Fruit fly (Drosophila melanogaster) whole organism, prepupa: Measurements from ENCODE around the gene CG6621.

ENCODE experiments used
- Blimp-1 ChIP-seq: fragments of 200-800 bp; sonication (Bioruptor generic); optimal IDR thresholded peaks from 3 replicates; lab custom pipeline; 2017; ENCODE audit warnings: missing biosample characterization, missing genetic modification characterization, mild to moderate bottlenecking, moderate library complexity, missing genetic modification reagents
- CG10631 ChIP-seq: fragments of 200-800 bp; sonication (Bioruptor generic); optimal IDR thresholded peaks from 2 replicates; lab custom pipeline; 2016; ENCODE audit warnings: missing biosample characterization, missing genetic modification characterization
- CG11294 ChIP-seq: fragments of 200-800 bp; sonication (Bioruptor generic); IDR thresholded peaks from 2 replicates; pipeline ENCODE4 v1.3.6; 2022; ENCODE audit warnings: missing biosample characterization, missing genetic modification characterization
- CG11762 ChIP-seq: fragments of 200-800 bp; sonication (Bioruptor generic); optimal IDR thresholded peaks from 3 replicates; lab custom pipeline; 2016; ENCODE audit warnings: missing biosample characterization, missing genetic modification characterization; ENCODE audit not compliant: insufficient read depth
- CG15336 ChIP-seq: fragments of 200-800 bp; sonication (Bioruptor generic); IDR thresholded peaks from 2 replicates; pipeline ENCODE4 v1.3.6; 2022; ENCODE audit warnings: missing biosample characterization, missing genetic modification characterization
- CG3032 ChIP-seq: fragments of 200-800 bp; optimal IDR thresholded peaks from 2 replicates; lab custom pipeline; 2019; ENCODE audit warnings: missing biosample characterization, mild to moderate bottlenecking, missing genetic modification characterization, moderate library complexity
- CG32006 ChIP-seq: fragments of 200-800 bp; sonication (Bioruptor generic); optimal IDR thresholded peaks from 3 replicates; lab custom pipeline; 2017; ENCODE audit warnings: missing biosample characterization, mild to moderate bottlenecking, missing genetic modification characterization
- CG34406 ChIP-seq: fragments of 200-800 bp; sonication (Bioruptor generic); optimal IDR thresholded peaks from 3 replicates; lab custom pipeline; 2016; ENCODE audit warnings: missing biosample characterization, missing genetic modification characterization
- CG3919 ChIP-seq: fragments of 200-800 bp; sonication (Bioruptor generic); optimal IDR thresholded peaks from 3 replicates; lab custom pipeline; 2016; ENCODE audit warnings: missing biosample characterization, missing genetic modification characterization
- CG4318 ChIP-seq: fragments of 200-800 bp; sonication (Bioruptor generic); optimal IDR thresholded peaks from 3 replicates; lab custom pipeline; 2017; ENCODE audit warnings: missing biosample characterization, mild to moderate bottlenecking, missing genetic modification characterization
- CG6163 ChIP-seq: fragments of 200-800 bp; sonication (Bioruptor generic); IDR thresholded peaks from 3 replicates; pipeline ENCODE4 v1.3.6; 2022; ENCODE audit warnings: missing biosample characterization, missing genetic modification characterization
- CG6276 ChIP-seq: fragments of 200-800 bp; sonication (Bioruptor generic); optimal IDR thresholded peaks from 2 replicates; lab custom pipeline; 2017; ENCODE audit warnings: missing biosample characterization, mild to moderate bottlenecking, missing genetic modification characterization
- CG6792 ChIP-seq: fragments of 200-800 bp; sonication (Bioruptor generic); optimal IDR thresholded peaks from 3 replicates; lab custom pipeline; 2016; ENCODE audit warnings: missing biosample characterization, missing genetic modification characterization
- CG6808 ChIP-seq: fragments of 200-800 bp; sonication (Bioruptor generic); optimal IDR thresholded peaks from 3 replicates; lab custom pipeline; 2017; ENCODE audit warnings: missing biosample characterization, missing genetic modification characterization, mild to moderate bottlenecking, moderate library complexity, missing genetic modification reagents
- CG6854 ChIP-seq: fragments of 200-800 bp; sonication (Bioruptor generic); optimal IDR thresholded peaks from 2 replicates; lab custom pipeline; 2017; ENCODE audit warnings: missing biosample characterization, mild to moderate bottlenecking, missing genetic modification characterization
- CG8119 ChIP-seq: fragments of 200-800 bp; sonication (Bioruptor generic); IDR thresholded peaks from 3 replicates; pipeline ENCODE4 v1.3.6; 2022; ENCODE audit warnings: missing biosample characterization, missing genetic modification characterization
- CG8319 ChIP-seq: fragments of 200-800 bp; sonication (Bioruptor generic); optimal IDR thresholded peaks from 3 replicates; lab custom pipeline; 2016; ENCODE audit warnings: missing biosample characterization, missing genetic modification characterization
- CG8632 ChIP-seq: fragments of 200-800 bp; sonication (Bioruptor generic); optimal IDR thresholded peaks from 3 replicates; lab custom pipeline; 2016; ENCODE audit warnings: missing biosample characterization, missing genetic modification characterization
- CG9139 ChIP-seq: fragments of 200-800 bp; sonication (Bioruptor generic); optimal IDR thresholded peaks from 3 replicates; lab custom pipeline; 2017; ENCODE audit warnings: missing biosample characterization, mild to moderate bottlenecking, missing genetic modification characterization
- Eip78C ChIP-seq: fragments of 200-800 bp; sonication (Bioruptor generic); peaks from one replicate; lab custom pipeline; 2016; ENCODE audit warnings: missing biosample characterization, missing genetic modification characterization
- Ets21C ChIP-seq: fragments of 200-800 bp; sonication (Bioruptor generic); optimal IDR thresholded peaks from 3 replicates; lab custom pipeline; 2016; ENCODE audit warnings: missing biosample characterization, missing genetic modification characterization
- Ets96B ChIP-seq: fragments of 200-800 bp; optimal IDR thresholded peaks from 2 replicates; lab custom pipeline; 2019; ENCODE audit warnings: missing biosample characterization, mild to moderate bottlenecking, missing genetic modification characterization, moderate library complexity
- Gug ChIP-seq: fragments of 200-800 bp; sonication (Bioruptor generic); IDR thresholded peaks from 2 replicates; pipeline ENCODE4 v1.3.6; 2022; ENCODE audit warnings: missing biosample characterization, missing genetic modification characterization
- Hr38 ChIP-seq: sonication (Bioruptor generic); optimal IDR thresholded peaks from 2 replicates; lab custom pipeline; 2016; ENCODE audit warnings: missing biosample characterization, missing genetic modification characterization
- Hr39 ChIP-seq: fragments of 200-800 bp; sonication (Bioruptor generic); optimal IDR thresholded peaks from 2 replicates; lab custom pipeline; 2016; ENCODE audit warnings: missing biosample characterization, missing genetic modification characterization
- Hr4 ChIP-seq: fragments of 200-800 bp; sonication (Bioruptor generic); optimal IDR thresholded peaks from 3 replicates; lab custom pipeline; 2016; ENCODE audit warnings: missing biosample characterization, missing genetic modification characterization
- Lpt ChIP-seq: fragments of 200-800 bp; sonication (Bioruptor generic); optimal IDR thresholded peaks from 3 replicates; lab custom pipeline; 2016; ENCODE audit warnings: missing biosample characterization, missing genetic modification characterization
- Met ChIP-seq: fragments of 200-800 bp; sonication (Bioruptor generic); optimal IDR thresholded peaks from 3 replicates; lab custom pipeline; 2016; ENCODE audit warnings: missing biosample characterization, missing genetic modification characterization
- OdsH ChIP-seq: fragments of 200-800 bp; sonication (Bioruptor generic); optimal IDR thresholded peaks from 3 replicates; lab custom pipeline; 2016; ENCODE audit warnings: missing biosample characterization, missing genetic modification characterization
- Smox ChIP-seq: fragments of 200-800 bp; sonication (Bioruptor generic); optimal IDR thresholded peaks from 3 replicates; lab custom pipeline; 2016; ENCODE audit warnings: missing biosample characterization, missing genetic modification characterization
- Sox102F ChIP-seq: fragments of 200-800 bp; sonication (Bioruptor generic); optimal IDR thresholded peaks from 2 replicates; lab custom pipeline; 2016; ENCODE audit warnings: missing biosample characterization, mild to moderate bottlenecking, missing genetic modification characterization
- Sox14 ChIP-seq: fragments of 200-800 bp; sonication (Bioruptor generic); optimal IDR thresholded peaks from 3 replicates; lab custom pipeline; 2016; ENCODE audit warnings: missing biosample characterization, missing genetic modification characterization
- Sox15 ChIP-seq: fragments of 200-800 bp; sonication (Bioruptor generic); optimal IDR thresholded peaks from 3 replicates; lab custom pipeline; 2016; ENCODE audit warnings: missing biosample characterization, missing genetic modification characterization
- achi ChIP-seq: fragments of 200-800 bp; sonication (Bioruptor generic); optimal IDR thresholded peaks from 3 replicates; lab custom pipeline; 2016; ENCODE audit warnings: missing biosample characterization, missing genetic modification characterization
- acj6 ChIP-seq: fragments of 200-800 bp; sonication (Bioruptor generic); optimal IDR thresholded peaks from 3 replicates; lab custom pipeline; 2016; ENCODE audit warnings: missing biosample characterization, missing genetic modification characterization
- cyc ChIP-seq: fragments of 200-800 bp; sonication (Bioruptor generic); optimal IDR thresholded peaks from 3 replicates; lab custom pipeline; 2016; ENCODE audit warnings: missing biosample characterization, missing genetic modification characterization
- dac ChIP-seq: fragments of 200-800 bp; sonication (Bioruptor generic); optimal IDR thresholded peaks from 2 replicates; lab custom pipeline; 2017; ENCODE audit warnings: missing biosample characterization, mild to moderate bottlenecking, missing genetic modification characterization
- eg ChIP-seq: fragments of 200-800 bp; sonication (Bioruptor generic); IDR thresholded peaks from 3 replicates; pipeline ENCODE4 v1.3.6; 2022; ENCODE audit warnings: missing biosample characterization, missing genetic modification characterization
- esn ChIP-seq: fragments of 200-800 bp; sonication (Bioruptor generic); optimal IDR thresholded peaks from 2 replicates; lab custom pipeline; 2016; ENCODE audit warnings: missing biosample characterization, mild to moderate bottlenecking, missing genetic modification characterization, moderate library complexity
- fd59A ChIP-seq: fragments of 200-800 bp; sonication (Bioruptor generic); optimal IDR thresholded peaks from 2 replicates; lab custom pipeline; 2017; ENCODE audit warnings: missing biosample characterization, mild to moderate bottlenecking, missing genetic modification characterization, missing genetic modification reagents
- fd85E ChIP-seq: fragments of 200-800 bp; sonication (Bioruptor generic); optimal IDR thresholded peaks from 3 replicates; lab custom pipeline; 2016; ENCODE audit warnings: missing biosample characterization, missing genetic modification characterization
- fkh ChIP-seq: fragments of 200-800 bp; sonication (Bioruptor generic); optimal IDR thresholded peaks from 3 replicates; lab custom pipeline; 2017; ENCODE audit warnings: missing biosample characterization, mild to moderate bottlenecking, missing genetic modification characterization, moderate library complexity
- lz ChIP-seq: fragments of 200-800 bp; sonication (Bioruptor generic); optimal IDR thresholded peaks from 3 replicates; lab custom pipeline; 2016; ENCODE audit warnings: missing biosample characterization, missing genetic modification characterization
- net ChIP-seq: fragments of 200-800 bp; sonication (Bioruptor generic); optimal IDR thresholded peaks from 3 replicates; lab custom pipeline; 2016; ENCODE audit warnings: missing biosample characterization, missing genetic modification characterization
- pdm3 ChIP-seq: fragments of 200-800 bp; sonication (Bioruptor generic); optimal IDR thresholded peaks from 3 replicates; lab custom pipeline; 2016; ENCODE audit warnings: missing biosample characterization, missing genetic modification characterization
- salr ChIP-seq, 2 experiments: fragments of 200-800 bp; sonication (Bioruptor generic); optimal IDR thresholded peaks; 3 replicates each; lab custom pipeline; 2016 to 2018; ENCODE audit warnings: missing biosample characterization in 2 of 2, missing genetic modification characterization in 2 of 2, mild to moderate bottlenecking in 1 of 2
- spab ChIP-seq: fragments of 200-800 bp; sonication (Bioruptor generic); optimal IDR thresholded peaks from 2 replicates; lab custom pipeline; 2017; ENCODE audit warnings: missing biosample characterization, mild to moderate bottlenecking, missing genetic modification characterization, missing genetic modification reagents
- ss ChIP-seq, 2 experiments: fragments of 200-800 bp; sonication (Bioruptor generic); optimal IDR thresholded peaks; 2 replicates in 1 of 2; 3 replicates in 1 of 2; lab custom pipeline; 2017 to 2018; ENCODE audit warnings: mild to moderate bottlenecking in 2 of 2, missing biosample characterization in 2 of 2, missing genetic modification characterization in 2 of 2, moderate library complexity in 1 of 2
- topi ChIP-seq: fragments of 200-800 bp; sonication (Bioruptor generic); optimal IDR thresholded peaks from 3 replicates; lab custom pipeline; 2016; ENCODE audit warnings: missing biosample characterization, missing genetic modification characterization

CG6621 gene

DNA sequence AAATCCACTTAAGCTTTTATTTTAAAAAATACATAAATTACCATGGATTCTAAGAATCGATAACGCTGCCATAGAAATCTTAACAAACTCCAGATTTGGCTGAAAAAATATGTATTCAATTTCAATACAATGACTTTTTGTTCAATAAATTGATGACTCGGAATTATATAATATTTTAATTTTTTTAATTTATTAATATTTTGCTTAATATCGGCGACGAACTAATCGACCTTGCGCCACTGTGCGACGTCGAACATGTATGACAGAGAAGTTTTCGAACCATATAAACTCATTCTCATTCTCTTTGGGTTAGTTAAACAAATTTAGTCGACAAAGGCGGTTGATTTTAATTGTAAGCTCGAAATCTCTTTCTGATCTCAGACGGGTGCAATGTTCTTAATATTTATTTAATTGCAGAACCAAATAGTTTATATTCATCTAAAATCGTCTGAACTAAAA, 43.8 kb downstream of the CG6621 start, which contains the start of gene CG42394 (continued):
- peak; percentile 97 for TF ChIP-seq CG6276
- peak; percentile 55 for TF ChIP-seq Sox15
- peak; percentile 89 to 92 for TF ChIP-seq ss (GFP tag; optimal IDR thresholded peaks at IDR 0.05; lab: Kevin White, UChicago)
- TF ChIP-seq Met = peak; percentile 91
- TF ChIP-seq Sox14 (GFP tag; lab: Kevin White, UChicago) = peak; percentile 88
- TF ChIP-seq Hr4 = peak; percentile 91
- TF ChIP-seq CG6792 (GFP tag; lab: Kevin White, UChicago) = peak; percentile 84
- peak; percentile 30 for TF ChIP-seq fkh (GFP tag; lab: Kevin White, UChicago)
- TF ChIP-seq CG3032 (tag; lab: Kevin White, UChicago) = peak; percentile 93
- TF ChIP-seq CG32006 (GFP tag; lab: Kevin White, UChicago) = peak; percentile 96
- TF ChIP-seq acj6 (GFP tag; lab: Kevin White, UChicago) = peak; percentile 90
- TF ChIP-seq Hr39 (GFP tag; lab: Kevin White, UChicago) = peak; percentile 69
- no peak for TF ChIP-seq Hr38 (GFP tag; lab: Kevin White, UChicago)
- TF ChIP-seq CG8119 (GFP tag; lab: Robert Waterston, UW) = peak; percentile 96
- TF ChIP-seq topi (GFP tag; lab: Kevin White, UChicago) = peak; percentile 92
- TF ChIP-seq salr (GFP tag; optimal IDR thresholded peaks at IDR 0.05; lab: Kevin White, UChicago) = peak; percentile 83 to 94
- TF ChIP-seq Blimp-1 (GFP tag; lab: Kevin White, UChicago) = peak; percentile 77
- peak; percentile 92 for TF ChIP-seq net (GFP tag; lab: Kevin White, UChicago)
- TF ChIP-seq CG11762 (GFP tag; lab: Kevin White, UChicago) = peak; percentile 94
- peak; percentile 95 for TF ChIP-seq CG6163
- TF ChIP-seq Sox102F = peak; percentile 91
- TF ChIP-seq CG8319 (GFP tag; lab: Kevin White, UChicago) = peak; percentile 70
- TF ChIP-seq CG34406 (GFP tag; lab: Kevin White, UChicago) = peak; percentile 90
- peak; percentile 93 for TF ChIP-seq CG11294 (GFP tag; lab: Robert Waterston, UW)
- TF ChIP-seq esn = peak; percentile 92
- peak; percentile 81 for TF ChIP-seq fd85E (GFP tag; lab: Kevin White, UChicago)
- TF ChIP-seq CG3919 = peak; percentile 95
- peak; percentile 82 for TF ChIP-seq dac (GFP tag; lab: Kevin White, UChicago)
- peak; percentile 95 for TF ChIP-seq eg (GFP tag; lab: Robert Waterston, UW)
- TF ChIP-seq Ets21C (GFP tag; lab: Kevin White, UChicago) = peak; percentile 69
- TF ChIP-seq CG10631 (GFP tag; lab: Kevin White, UChicago) = peak; percentile 92
- TF ChIP-seq pdm3 = peak; percentile 89
- peak; percentile 92 for TF ChIP-seq CG6854 (GFP tag; lab: Kevin White, UChicago)
- TF ChIP-seq OdsH (GFP tag; lab: Kevin White, UChicago) = peak; percentile 92

DNA sequence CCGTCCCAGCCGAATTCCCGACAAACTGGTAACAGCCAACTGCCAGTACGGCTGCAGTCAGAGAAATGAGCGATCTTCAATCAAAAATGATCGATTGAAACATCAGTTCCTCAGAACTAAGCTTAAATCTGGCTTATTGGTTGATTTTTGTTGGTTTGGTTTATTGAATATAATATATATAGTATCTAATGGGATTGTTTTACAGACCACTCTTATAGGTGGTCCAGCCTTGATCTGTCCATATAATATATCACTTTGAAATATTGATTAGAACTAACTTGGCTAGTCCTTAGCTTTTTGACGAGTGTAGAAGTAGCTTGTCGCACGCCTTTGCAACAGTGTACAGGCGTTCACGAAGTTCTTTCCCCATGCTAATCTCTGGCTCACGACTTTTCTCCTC, 50.9 kb downstream of the CG6621 start:
- TF ChIP-seq achi (GFP tag; lab: Kevin White, UChicago) (peak; percentile 20), CG3032 (tag; lab: Kevin White, UChicago) (peak; percentile 58), CG8119 (GFP tag; lab: Robert Waterston, UW) (no peak), CG6792 (GFP tag; lab: Kevin White, UChicago) (no peak), Met (no peak), Ets96B (tag; lab: Kevin White, UChicago) (peak; percentile 31), acj6 (GFP tag; lab: Kevin White, UChicago) (peak; percentile 19), topi (GFP tag; lab: Kevin White, UChicago) (no peak), Hr4 (no peak), CG9139 (GFP tag; lab: Kevin White, UChicago) (no peak), Sox102F (no peak), fd85E (GFP tag; lab: Kevin White, UChicago) (no peak), CG8319 (GFP tag; lab: Kevin White, UChicago) (no peak), CG32006 (GFP tag; lab: Kevin White, UChicago) (peak; percentile 48), Gug (GFP tag; lab: Robert Waterston, UW) (no peak), Eip78C (GFP tag; lab: Kevin White, UChicago) (peak; percentile 70), fd59A (peak; percentile 16), CG4318 (GFP tag; lab: Kevin White, UChicago) (no peak), spab (GFP tag; lab: Kevin White, UChicago) (no peak), cyc (GFP tag; lab: Kevin White, UChicago) (no peak), CG8632 (GFP tag; lab: Kevin White, UChicago) (no peak), net (GFP tag; lab: Kevin White, UChicago) (no peak), CG6808 (GFP tag; lab: Kevin White, UChicago) (peak; percentile 44), CG10631 (GFP tag; lab: Kevin White, UChicago) (peak; percentile 28), CG6163 (no peak), Smox (GFP tag; lab: Kevin White, UChicago) (no peak), lz (no peak), CG15336 (GFP tag; lab: Robert Waterston, UW) (0 out of 2 replicates have a peak, but pooled peaks have one; percentile 12), Lpt (GFP tag; lab: Kevin White, UChicago) (no peak), CG6854 (GFP tag; lab: Kevin White, UChicago) (no peak)
